Worm (Caenorhabditis elegans): ENCODE measurements around the gene F46F5.16.

F46F5.16 gene

DNA sequence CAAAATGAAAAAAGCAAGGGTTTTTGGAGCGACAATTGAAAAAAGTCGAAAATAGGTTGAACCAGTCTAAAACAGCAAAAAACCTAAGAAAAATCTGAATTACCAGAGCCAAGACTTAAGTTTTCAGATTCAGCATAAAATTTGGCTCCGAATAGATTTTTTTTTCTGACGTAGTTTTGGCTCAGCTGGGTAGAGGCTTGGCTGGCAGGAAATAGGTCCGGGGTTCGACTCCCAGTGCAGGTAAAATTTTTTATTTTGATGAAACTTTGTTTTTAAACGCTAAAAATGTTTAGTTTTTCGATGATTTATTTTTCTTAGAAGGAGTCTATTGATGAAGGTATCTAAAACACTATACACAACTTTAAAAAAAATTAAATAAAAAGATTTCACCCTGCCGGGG is 32.1 kb upstream of the F46F5.16 start:
- no peak for TF ChIP-seq unc-86 (tag; optimal IDR thresholded peaks at IDR 0.05)
- TF ChIP-seq skn-1 (tag; optimal IDR thresholded peaks at IDR 0.05), result no peak
- no peak for TF ChIP-seq jun-1 (tag; optimal IDR thresholded peaks at IDR 0.05)
- no peak for TF ChIP-seq lin-15B (tag; optimal IDR thresholded peaks at IDR 0.05)
- TF ChIP-seq unc-30 (tag; optimal IDR thresholded peaks at IDR 0.05), result no peak
- no peak for TF ChIP-seq pqm-1 (tag; optimal IDR thresholded peaks at IDR 0.05)
- no peak for TF ChIP-seq lir-3 (tag; optimal IDR thresholded peaks at IDR 0.05; ENCODE audit: poor library complexity)
- TF ChIP-seq nhr-85 (tag), result no peak
- TF ChIP-seq C34B4.2 (tag; optimal IDR thresholded peaks at IDR 0.05), result no peak
- TF ChIP-seq ztf-11 (tag; optimal IDR thresholded peaks at IDR 0.05), result no peak
- no peak for TF ChIP-seq lin-14 (GFP tag; optimal IDR thresholded peaks at IDR 0.05)
- TF ChIP-seq zip-4 (GFP tag; optimal IDR thresholded peaks at IDR 0.05), result no peak
- TF ChIP-seq F16B12.6 (tag; optimal IDR thresholded peaks at IDR 0.05), result no peak
- TF ChIP-seq elt-2 (tag; optimal IDR thresholded peaks at IDR 0.05), result no peak
- no peak for TF ChIP-seq nhr-20 (tag; optimal IDR thresholded peaks at IDR 0.05)
- TF ChIP-seq nhr-71 (tag; optimal IDR thresholded peaks at IDR 0.05), result no peak
- no peak for TF ChIP-seq efl-3 (GFP tag; optimal IDR thresholded peaks at IDR 0.05)
- no peak for TF ChIP-seq tbx-2 (tag; optimal IDR thresholded peaks at IDR 0.05)

- TF ChIP-seq mdl-1 (tag; optimal IDR thresholded peaks at IDR 0.05), result no peak
- no peak for TF ChIP-seq nhr-20 (tag; optimal IDR thresholded peaks at IDR 0.05)
- TF ChIP-seq hpl-2 (GFP tag; optimal IDR thresholded peaks at IDR 0.05), result no peak
- TF ChIP-seq mef-2 (tag; optimal IDR thresholded peaks at IDR 0.05), result no peak
- TF ChIP-seq pqm-1 (tag; optimal IDR thresholded peaks at IDR 0.05), result no peak
- no peak for TF ChIP-seq isw-1 (GFP tag; IDR thresholded peaks at IDR 0.05)
- no peak for TF ChIP-seq ceh-8 (GFP tag; optimal IDR thresholded peaks at IDR 0.05)
- no peak for TF ChIP-seq unc-62 (GFP tag; optimal IDR thresholded peaks at IDR 0.05)
- no peak for TF ChIP-seq xbp-1 (tag; optimal IDR thresholded peaks at IDR 0.05)
- TF ChIP-seq efl-1 (optimal IDR thresholded peaks at IDR 0.05), result no peak
- no peak for TF ChIP-seq efl-1 (GFP tag; optimal IDR thresholded peaks at IDR 0.05 in 1 of 2)
- TF ChIP-seq lir-3 (tag; optimal IDR thresholded peaks at IDR 0.05; ENCODE audit: poor library complexity), result no peak
- no peak for TF ChIP-seq nhr-76 (tag; optimal IDR thresholded peaks at IDR 0.05)
- TF ChIP-seq nhr-12 (tag; optimal IDR thresholded peaks at IDR 0.05), result no peak
- no peak for TF ChIP-seq F16B12.6 (tag; optimal IDR thresholded peaks at IDR 0.05)
- TF ChIP-seq C04F5.9 (tag; optimal IDR thresholded peaks at IDR 0.05), result no peak
- no peak for TF ChIP-seq ceh-88 (GFP tag; IDR thresholded peaks at IDR 0.05)
Measured at ce11 chrII:756161-756560, 30.9 kb upstream of the F46F5.16 start.

DNA sequence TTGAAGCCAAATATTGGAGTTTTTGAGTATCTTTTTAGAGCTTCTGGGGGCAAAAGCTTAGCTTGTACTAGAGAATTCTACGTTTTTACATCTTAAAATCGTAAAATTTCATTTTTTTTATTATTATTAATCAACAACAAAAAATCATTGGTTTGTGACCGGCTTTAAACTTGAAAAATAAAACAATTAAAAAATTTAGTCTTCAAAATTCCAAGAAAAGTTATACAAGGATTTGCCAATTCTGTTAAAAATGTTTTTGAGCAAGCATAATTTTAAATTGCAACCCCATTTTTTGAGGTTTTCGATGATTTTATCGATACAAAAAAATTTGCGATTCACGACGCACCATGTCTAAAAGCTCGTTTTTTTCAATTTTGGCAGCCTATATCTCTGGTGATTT is 29.8 kb upstream of the F46F5.16 start:
- TF ChIP-seq mef-2 (tag; optimal IDR thresholded peaks at IDR 0.05) (no peak), alr-1 (tag; optimal IDR thresholded peaks at IDR 0.05; ENCODE audit: borderline replicate concordance) (no peak), lin-15B (tag; optimal IDR thresholded peaks at IDR 0.05) (no peak), nhr-11 (tag; optimal IDR thresholded peaks at IDR 0.05) (no peak), unc-98 (GFP tag; IDR thresholded peaks at IDR 0.05) (no peak), pag-3 (tag; optimal IDR thresholded peaks at IDR 0.05; ENCODE audit: borderline replicate concordance, insufficient read depth) (no peak), lin-39 (tag; optimal IDR thresholded peaks at IDR 0.05) (no peak), elt-2 (tag; optimal IDR thresholded peaks at IDR 0.05) (no peak), zag-1 (tag; optimal IDR thresholded peaks at IDR 0.05) (no peak), nhr-76 (tag; optimal IDR thresholded peaks at IDR 0.05) (no peak), irx-1 (tag; optimal IDR thresholded peaks at IDR 0.05) (no peak), pax-3 (tag; optimal IDR thresholded peaks at IDR 0.05) (no peak), hlh-17 (GFP tag; optimal IDR thresholded peaks at IDR 0.05; ENCODE audit: borderline replicate concordance) (no peak), grh-1 (GFP tag; IDR thresholded peaks at IDR 0.05) (no peak), unc-30 (tag; optimal IDR thresholded peaks at IDR 0.05) (no peak), C34B4.2 (tag; optimal IDR thresholded peaks at IDR 0.05) (no peak), nhr-71 (tag; optimal IDR thresholded peaks at IDR 0.05) (no peak)

Data from whole organism, L1 larva.